Worm (Caenorhabditis elegans): ENCODE results near the gene str-43.
"Not testable (repeated sequence)": the region's sequence is repeated elsewhere in the genome, so short reads cannot be mapped to it uniquely, and the experiment has no call there.

DNA sequence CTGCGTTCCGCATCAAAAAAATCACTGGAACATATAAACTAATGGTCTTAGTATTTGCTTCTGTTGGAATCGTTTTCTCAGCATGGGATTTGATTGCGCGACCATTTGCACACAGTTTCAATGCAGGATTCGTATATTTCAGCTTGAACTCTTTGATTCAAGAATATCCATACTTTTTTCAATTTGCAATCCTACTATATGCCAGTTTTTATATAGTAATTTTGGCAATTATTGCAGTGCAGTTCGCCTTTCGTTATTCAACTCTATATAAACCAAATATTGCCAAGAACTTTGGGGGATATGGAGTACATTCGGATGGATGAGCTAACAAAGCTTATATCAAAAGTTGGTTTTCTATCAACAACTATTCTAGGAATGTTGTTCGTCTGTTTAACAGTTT, 992 bp upstream of the str-43 start, which contains the start of gene str-5:
- TF ChIP-seq B0310.2 (tag; optimal IDR thresholded peaks at IDR 0.05); ama-1 (optimal IDR thresholded peaks at IDR 0.05); F13C5.2 (tag; optimal IDR thresholded peaks at IDR 0.05); aly-1 (tag; optimal IDR thresholded peaks at IDR 0.05): not testable (repeated sequence)

Measured in whole organism, early embryonic.